Worm (Caenorhabditis elegans): Measurements from ENCODE around the gene amdh-1.

The amdh-1 gene

DNA sequence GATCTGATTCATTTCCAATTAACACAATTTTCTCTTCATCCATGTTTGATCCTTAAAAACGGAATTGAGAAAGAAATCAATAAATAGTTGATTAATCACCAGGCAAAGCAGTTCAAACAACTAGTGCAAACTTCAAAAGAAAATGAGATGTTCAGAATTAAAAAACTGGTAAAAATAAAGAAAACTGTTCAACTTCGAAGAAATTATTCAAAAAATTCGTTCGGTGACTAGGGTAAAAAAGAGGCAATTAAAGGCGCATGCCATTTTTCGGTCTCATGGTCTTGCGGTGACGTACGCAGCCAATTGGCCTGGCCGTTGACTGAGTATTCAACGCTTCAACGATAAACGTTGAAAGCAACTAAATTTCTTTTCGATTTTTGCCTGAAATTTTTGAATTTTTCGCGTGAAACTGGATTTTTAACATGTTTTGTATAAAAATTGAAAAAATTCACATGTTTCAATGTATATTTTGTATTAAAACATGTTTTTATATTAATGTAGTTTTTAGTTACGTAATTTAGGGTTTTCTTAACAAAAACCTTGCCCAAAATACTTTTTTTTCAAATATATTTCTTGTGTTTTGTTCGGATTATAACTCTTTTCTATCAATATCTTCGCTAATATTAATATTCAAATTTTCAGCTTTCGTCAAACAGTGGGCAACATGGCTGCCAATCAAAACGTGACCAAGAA, 45.3 kb upstream of the amdh-1 start, which contains the start of the genes sna-3 and rps-3 (continued):
- TF ChIP-seq lin-40 (tag; optimal IDR thresholded peaks at IDR 0.05), result peak; percentile 27
- no peak for TF ChIP-seq madf-8 (GFP tag; conservative IDR thresholded peaks at IDR 0.05)
- TF ChIP-seq ceh-79 (tag; optimal IDR thresholded peaks at IDR 0.05), result no peak
- TF ChIP-seq F37B4.10 (GFP tag; IDR thresholded peaks at IDR 0.05), result no peak
- no peak for TF ChIP-seq zfh-2 (GFP tag; conservative IDR thresholded peaks at IDR 0.05)
- TF ChIP-seq attf-5 (GFP tag; optimal IDR thresholded peaks at IDR 0.05), result peak; percentile 83
- TF ChIP-seq ets-4 (GFP tag; optimal IDR thresholded peaks at IDR 0.05), result no peak
- no peak for TF ChIP-seq Y79H2A.3 (GFP tag; conservative IDR thresholded peaks at IDR 0.05)
- no peak for TF ChIP-seq pha-4 (tag; optimal IDR thresholded peaks at IDR 0.05)
- TF ChIP-seq chd-7 (tag; optimal IDR thresholded peaks at IDR 0.05), result no peak
- peak; percentile 67 for TF ChIP-seq lin-54 (GFP tag; optimal IDR thresholded peaks at IDR 0.05)
- peak; percentile 54 for TF ChIP-seq nhr-80 (tag; optimal IDR thresholded peaks at IDR 0.05)
- TF ChIP-seq nhr-90 (tag; optimal IDR thresholded peaks at IDR 0.05), result no peak
- TF ChIP-seq madf-10 (tag; optimal IDR thresholded peaks at IDR 0.05), result no peak
- TF ChIP-seq hmg-1.2 (GFP tag; IDR thresholded peaks at IDR 0.05), result peak; percentile 86
- TF ChIP-seq hlh-12 (tag; optimal IDR thresholded peaks at IDR 0.05), result no peak
- TF ChIP-seq pbrm-1 (GFP tag; IDR thresholded peaks at IDR 0.05), result peak; percentile 64; the same call in 1 of the 2 replicates
- TF ChIP-seq lir-1 (GFP tag; conservative IDR thresholded peaks at IDR 0.05), result no peak
- TF ChIP-seq somi-1 (GFP tag; optimal IDR thresholded peaks at IDR 0.05), result no peak
- TF ChIP-seq ztf-28 (GFP tag; IDR thresholded peaks at IDR 0.05), result no peak
- no peak for TF ChIP-seq B0261.1 (tag; optimal IDR thresholded peaks at IDR 0.05)
- TF ChIP-seq Y53G8AR.9 (GFP tag; conservative IDR thresholded peaks at IDR 0.05), result no peak
- TF ChIP-seq K11D2.4 (GFP tag; IDR thresholded peaks at IDR 0.05), result no peak
- TF ChIP-seq F52B5.7 (tag; optimal IDR thresholded peaks at IDR 0.05), result no peak
- TF ChIP-seq ztf-6 (GFP tag; IDR thresholded peaks at IDR 0.05), result no peak
- no peak for TF ChIP-seq akir-1 (GFP tag; optimal IDR thresholded peaks at IDR 0.05)
- no peak for TF ChIP-seq egrh-3 (GFP tag; IDR thresholded peaks at IDR 0.05)
- TF ChIP-seq nhr-120 (GFP tag; IDR thresholded peaks at IDR 0.05), result no peak
- TF ChIP-seq F33H1.4 (GFP tag; IDR thresholded peaks at IDR 0.05), result peak; percentile 93
- no peak for TF ChIP-seq aptf-2 (GFP tag; conservative IDR thresholded peaks at IDR 0.05)
- TF ChIP-seq nhr-27 (tag; optimal IDR thresholded peaks at IDR 0.05), result no peak
- TF ChIP-seq cebp-1 (GFP tag; IDR thresholded peaks at IDR 0.05), result 0 out of 2 replicates have a peak, but pooled peaks have one; percentile 13
- peak; percentile 62 for TF ChIP-seq cebp-1 (tag; optimal IDR thresholded peaks at IDR 0.05)
- TF ChIP-seq aptf-3 (GFP tag; IDR thresholded peaks at IDR 0.05), result no peak
- no peak for TF ChIP-seq F57C9.4 (tag; optimal IDR thresholded peaks at IDR 0.05)
- TF ChIP-seq snpc-1.3 (tag; optimal IDR thresholded peaks at IDR 0.05; ENCODE audit: insufficient read depth), result peak; percentile 55
- TF ChIP-seq attf-3 (GFP tag; conservative IDR thresholded peaks at IDR 0.05), result peak; percentile 61
- no peak for TF ChIP-seq B0035.1 (tag; optimal IDR thresholded peaks at IDR 0.05)
- TF ChIP-seq rcor-1 (GFP tag; IDR thresholded peaks at IDR 0.05), result no peak
- no peak for TF ChIP-seq dpff-1 (tag; optimal IDR thresholded peaks at IDR 0.05)
- peak; percentile 83 for TF ChIP-seq ztf-18 (tag; optimal IDR thresholded peaks at IDR 0.05)
- peak; percentile 50 for TF ChIP-seq ceh-27 (GFP tag; optimal IDR thresholded peaks at IDR 0.05)
- TF ChIP-seq snpc-1.1 (tag; optimal IDR thresholded peaks at IDR 0.05; ENCODE audit: insufficient read depth), result peak; percentile 66
- no peak for TF ChIP-seq F57A8.1 (GFP tag; optimal IDR thresholded peaks at IDR 0.05)
- TF ChIP-seq bed-1 (GFP tag; IDR thresholded peaks at IDR 0.05), result no peak
- peak; percentile 58 for TF ChIP-seq madf-6 (GFP tag; IDR thresholded peaks at IDR 0.05)
- TF ChIP-seq ztf-3 (GFP tag; optimal IDR thresholded peaks at IDR 0.05), result no peak
- no peak for TF ChIP-seq T07F8.4 (tag; optimal IDR thresholded peaks at IDR 0.05)
